Comparison of ENCODE assay signal across 4 fruit fly cellular contexts in the genomic region with DNA sequence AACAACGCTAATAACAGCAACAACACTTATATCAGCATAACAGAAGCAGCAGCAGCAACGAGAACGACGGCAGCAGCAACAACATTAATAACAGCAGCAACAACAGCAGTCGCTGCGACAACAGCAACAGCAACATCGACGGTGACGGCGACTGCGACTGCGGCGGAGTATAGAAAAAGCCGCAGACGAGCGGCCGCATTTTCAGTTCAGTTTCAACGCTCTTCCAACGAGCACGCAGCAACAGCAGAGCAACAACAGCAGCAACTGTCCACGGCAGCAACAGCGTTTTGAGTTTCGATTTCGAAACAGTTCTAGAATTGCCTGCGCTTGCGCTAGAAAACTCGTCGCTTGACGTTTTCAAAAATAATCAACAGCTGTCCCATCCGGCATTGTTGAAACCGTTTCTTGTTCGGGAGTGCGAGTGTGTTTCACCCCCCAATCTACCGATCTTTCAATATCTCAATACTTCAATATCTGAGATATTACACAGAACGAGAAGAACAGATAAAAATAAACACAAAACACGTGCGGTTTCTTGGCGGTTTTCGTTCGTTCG.
TF ChIP-seq lines count a peak whose summit lies in the region.

A gene (plus strand): TSS at position 199 of the 556 bp plus-strand sequence.

TF ChIP-seq in whole organism, adult, 20 proteins besides CTCF, POLR2A, EP300 and RAD21 (continued from another document):
- TF ChIP-seq Mnt (GFP tag; optimal IDR thresholded peaks at IDR 0.05; lab: Kevin White, UChicago): peak; percentile 63
- no peak for TF ChIP-seq Clk (GFP tag; optimal IDR thresholded peaks at IDR 0.05; lab: Kevin White, UChicago)
- peak; percentile 26 for TF ChIP-seq CG7101 (tag; optimal IDR thresholded peaks at IDR 0.05; lab: Kevin White, UChicago)

TF ChIP-seq in whole organism, embryonic, 481 proteins besides CTCF, POLR2A, EP300 and RAD21 (continued from another document and continues in another):
- TF ChIP-seq sisA (GFP tag; IDR thresholded peaks at IDR 0.05; lab: Robert Waterston, UW) (no peak), CG2129 (GFP tag; IDR thresholded peaks at IDR 0.05; lab: Robert Waterston, UW; ENCODE audit: partially characterized antibody) (no peak), CG17612 (GFP tag; IDR thresholded peaks at IDR 0.05; lab: Robert Waterston, UW) (peak; percentile 6; the same call in 1 of the 2 replicates), CG14441 (GFP tag; IDR thresholded peaks at IDR 0.05; lab: Robert Waterston, UW) (no peak), CG8478 (optimal IDR thresholded peaks at IDR 0.05; lab: Kevin White, UChicago) (no peak), CG7839 (tag; optimal IDR thresholded peaks at IDR 0.05; lab: Kevin White, UChicago) (peak; percentile 27), Dfd (GFP tag; optimal IDR thresholded peaks at IDR 0.05; lab: Kevin White, UChicago) (no peak), sim (GFP tag; IDR thresholded peaks at IDR 0.05; lab: Robert Waterston, UW) (peak; percentile 49), ERR (GFP tag; optimal IDR thresholded peaks at IDR 0.05; lab: Kevin White, UChicago) (peak; percentile 49), Dip3 (GFP tag; optimal IDR thresholded peaks at IDR 0.05; lab: Kevin White, UChicago) (no peak), HmgD (GFP tag; optimal IDR thresholded peaks at IDR 0.05; lab: Kevin White, UChicago) (peak; percentile 48), lbe (GFP tag; optimal IDR thresholded peaks at IDR 0.05; lab: Kevin White, UChicago) (no peak), ash1 (GFP tag; optimal IDR thresholded peaks at IDR 0.05; lab: Kevin White, UChicago) (no peak), CG17328 (GFP tag; IDR thresholded peaks at IDR 0.05; lab: Robert Waterston, UW) (peak; percentile 63), Ets97D (GFP tag; optimal IDR thresholded peaks at IDR 0.05; lab: Kevin White, UChicago) (no peak), CG7928 (GFP tag; optimal IDR thresholded peaks at IDR 0.05; lab: Kevin White, UChicago) (no peak), CG16813 (GFP tag; IDR thresholded peaks at IDR 0.05; lab: Robert Waterston, UW; ENCODE audit: partially characterized antibody) (peak; percentile 36; the same call in 1 of the 3 replicates), CG31388 (GFP tag; optimal IDR thresholded peaks at IDR 0.05; lab: Kevin White, UChicago) (no peak), unc-4 (GFP tag; IDR thresholded peaks at IDR 0.05; lab: Robert Waterston, UW; ENCODE audit: partially characterized antibody) (peak; percentile 55), fru (optimal IDR thresholded peaks at IDR 0.05; lab: Kevin White, UChicago) (no peak), rib (GFP tag; IDR thresholded peaks at IDR 0.05; lab: Robert Waterston, UW) (0 out of 2 replicates have a peak, but pooled peaks have one; percentile 19), az2 (GFP tag; optimal IDR thresholded peaks at IDR 0.05; lab: Kevin White, UChicago) (no peak), psq (GFP tag; optimal IDR thresholded peaks at IDR 0.05; lab: Kevin White, UChicago) (peak; percentile 4), CG12659 (GFP tag; optimal IDR thresholded peaks at IDR 0.05; lab: Kevin White, UChicago) (peak; percentile 14), Dip2 (GFP tag; IDR thresholded peaks at IDR 0.05; lab: Robert Waterston, UW) (no peak), CG3838 (GFP tag; optimal IDR thresholded peaks at IDR 0.05; lab: Kevin White, UChicago) (peak; percentile 23), bab2 (GFP tag; optimal IDR thresholded peaks at IDR 0.05; lab: Kevin White, UChicago) (no peak), Hr51 (GFP tag; optimal IDR thresholded peaks at IDR 0.05; lab: Kevin White, UChicago) (peak in 1 of 2 experiments; percentile 27), Med (GFP tag; lab: Kevin White, UChicago) (peak; percentile 90), dati (GFP tag; IDR thresholded peaks at IDR 0.05; lab: Robert Waterston, UW) (no peak), CG12769 (tag; optimal IDR thresholded peaks at IDR 0.05; lab: Kevin White, UChicago) (peak; percentile 91), Six4 (GFP tag; optimal IDR thresholded peaks at IDR 0.05; lab: Kevin White, UChicago) (no peak), maf-S (GFP tag; optimal IDR thresholded peaks at IDR 0.05; lab: Kevin White, UChicago) (no peak), mirr (GFP tag; optimal IDR thresholded peaks at IDR 0.05; lab: Kevin White, UChicago) (peak; percentile 34), pho (GFP tag; optimal IDR thresholded peaks at IDR 0.05; lab: Kevin White, UChicago) (no peak), Mrtf (GFP tag; IDR thresholded peaks at IDR 0.05; lab: Robert Waterston, UW) (no peak), CG13624 (GFP tag; optimal IDR thresholded peaks at IDR 0.05; lab: Kevin White, UChicago) (peak; percentile 34), CG14667 (GFP tag; IDR thresholded peaks at IDR 0.05; lab: Robert Waterston, UW) (no peak), Taf1 (GFP tag; IDR thresholded peaks at IDR 0.05; lab: Robert Waterston, UW) (no peak), CrebB (tag; optimal IDR thresholded peaks at IDR 0.05; lab: Kevin White, UChicago) (peak; percentile 51), sug (tag; optimal IDR thresholded peaks at IDR 0.05; lab: Kevin White, UChicago) (peak; percentile 32)

TF ChIP-seq in whole organism, prepupa, 60 proteins besides CTCF, POLR2A, EP300 and RAD21 (continued from another document):
- peak; percentile 41 for TF ChIP-seq net (GFP tag; optimal IDR thresholded peaks at IDR 0.05; lab: Kevin White, UChicago)
- TF ChIP-seq eg (GFP tag; IDR thresholded peaks at IDR 0.05; lab: Robert Waterston, UW): peak; percentile 38; the same call in 2 of the 3 replicates
- TF ChIP-seq Lpt (GFP tag; optimal IDR thresholded peaks at IDR 0.05; lab: Kevin White, UChicago): no peak
- no peak for TF ChIP-seq CG4318 (GFP tag; optimal IDR thresholded peaks at IDR 0.05; lab: Kevin White, UChicago)
- no peak for TF ChIP-seq Hr38 (GFP tag; optimal IDR thresholded peaks at IDR 0.05; lab: Kevin White, UChicago)
- TF ChIP-seq Eip93F (GFP tag; optimal IDR thresholded peaks at IDR 0.05; lab: Kevin White, UChicago): no peak
- TF ChIP-seq vri (GFP tag; optimal IDR thresholded peaks at IDR 0.05; lab: Kevin White, UChicago): peak; percentile 28
- TF ChIP-seq CG10631 (GFP tag; optimal IDR thresholded peaks at IDR 0.05; lab: Kevin White, UChicago): no peak
- no peak for TF ChIP-seq Gug (GFP tag; IDR thresholded peaks at IDR 0.05; lab: Robert Waterston, UW)
- no peak for TF ChIP-seq CG32006 (GFP tag; optimal IDR thresholded peaks at IDR 0.05; lab: Kevin White, UChicago)
- peak; percentile 11 for TF ChIP-seq Ets96B (tag; optimal IDR thresholded peaks at IDR 0.05; lab: Kevin White, UChicago)
- peak; percentile 37 for TF ChIP-seq topi (GFP tag; optimal IDR thresholded peaks at IDR 0.05; lab: Kevin White, UChicago)
- TF ChIP-seq CG15336 (GFP tag; IDR thresholded peaks at IDR 0.05; lab: Robert Waterston, UW): peak; percentile 46; the same call in 1 of the 2 replicates
- peak; percentile 67 for TF ChIP-seq dsx (GFP tag; optimal IDR thresholded peaks at IDR 0.05; lab: Kevin White, UChicago; ENCODE audit: poor library complexity, severe bottlenecking)
- peak; percentile 43; the same call in 1 of the 3 replicates for TF ChIP-seq CG8119 (GFP tag; IDR thresholded peaks at IDR 0.05; lab: Robert Waterston, UW)
- no peak for TF ChIP-seq CG8632 (GFP tag; optimal IDR thresholded peaks at IDR 0.05; lab: Kevin White, UChicago)
- TF ChIP-seq spab (GFP tag; optimal IDR thresholded peaks at IDR 0.05; lab: Kevin White, UChicago): no peak
- peak; percentile 47 for TF ChIP-seq CG9139 (GFP tag; optimal IDR thresholded peaks at IDR 0.05; lab: Kevin White, UChicago)
- peak; percentile 1 for TF ChIP-seq CG16779 (tag; optimal IDR thresholded peaks at IDR 0.05; lab: Kevin White, UChicago)
- no peak for TF ChIP-seq lz (GFP tag; optimal IDR thresholded peaks at IDR 0.05; lab: Kevin White, UChicago)
- no peak for TF ChIP-seq fd85E (GFP tag; optimal IDR thresholded peaks at IDR 0.05; lab: Kevin White, UChicago)
- no peak for TF ChIP-seq acj6 (GFP tag; optimal IDR thresholded peaks at IDR 0.05; lab: Kevin White, UChicago)
- TF ChIP-seq CG6854 (GFP tag; optimal IDR thresholded peaks at IDR 0.05; lab: Kevin White, UChicago): peak; percentile 51
- no peak for TF ChIP-seq Hr39 (GFP tag; optimal IDR thresholded peaks at IDR 0.05; lab: Kevin White, UChicago)
- no peak for TF ChIP-seq achi (GFP tag; optimal IDR thresholded peaks at IDR 0.05; lab: Kevin White, UChicago)
- TF ChIP-seq esn (GFP tag; optimal IDR thresholded peaks at IDR 0.05; lab: Kevin White, UChicago): peak; percentile 2
- TF ChIP-seq Eip75B (GFP tag; optimal IDR thresholded peaks at IDR 0.05; lab: Kevin White, UChicago): peak; percentile 46
- no peak for TF ChIP-seq cyc (GFP tag; optimal IDR thresholded peaks at IDR 0.05; lab: Kevin White, UChicago)
- no peak for TF ChIP-seq Sox15 (GFP tag; optimal IDR thresholded peaks at IDR 0.05; lab: Kevin White, UChicago)
- peak; percentile 76 for TF ChIP-seq Eip78C (GFP tag; lab: Kevin White, UChicago)
- no peak for TF ChIP-seq pdm3 (GFP tag; optimal IDR thresholded peaks at IDR 0.05; lab: Kevin White, UChicago)

TF ChIP-seq in whole organism, wandering third instar larva, 38 proteins besides CTCF, POLR2A, EP300 and RAD21 (continued from another document):
- TF ChIP-seq CrebA (GFP tag; optimal IDR thresholded peaks at IDR 0.05; lab: Kevin White, UChicago; ENCODE audit: borderline replicate concordance) (peak; percentile 3), dsf (GFP tag; optimal IDR thresholded peaks at IDR 0.05; lab: Kevin White, UChicago; ENCODE audit: borderline replicate concordance) (no peak), CG9705 (GFP tag; optimal IDR thresholded peaks at IDR 0.05; lab: Kevin White, UChicago) (no peak), N (GFP tag; optimal IDR thresholded peaks at IDR 0.05; lab: Kevin White, UChicago) (no peak), usp (GFP tag; optimal IDR thresholded peaks at IDR 0.05; lab: Kevin White, UChicago) (no peak), Vsx2 (GFP tag; optimal IDR thresholded peaks at IDR 0.05; lab: Kevin White, UChicago; ENCODE audit: partially characterized antibody) (no peak), woc (GFP tag; optimal IDR thresholded peaks at IDR 0.05; lab: Kevin White, UChicago) (no peak), Mio (GFP tag; optimal IDR thresholded peaks at IDR 0.05; lab: Kevin White, UChicago) (no peak), CG32264 (GFP tag; optimal IDR thresholded peaks at IDR 0.05; lab: Kevin White, UChicago) (no peak), rgr (GFP tag; optimal IDR thresholded peaks at IDR 0.05; lab: Kevin White, UChicago) (peak; percentile 54), brk (GFP tag; optimal IDR thresholded peaks at IDR 0.05; lab: Kevin White, UChicago) (no peak), lola (GFP tag; optimal IDR thresholded peaks at IDR 0.05; lab: Kevin White, UChicago) (no peak)
TF ChIP-seq in whole organism, wandering third instar larva: peak in this region for 11.
